Fruit fly (Drosophila melanogaster) whole organism, embryonic: ENCODE measurements around the gene Ythdc1.
A peak's percentile ranks its signal among the peaks of the same experiment; 100 is the strongest.

Source experiments
- Asciz ChIP-seq: fragments of 200-800 bp; sonication (Bioruptor generic); optimal IDR thresholded peaks from 2 replicates; lab custom pipeline; 2017; ENCODE audit warnings: missing biosample characterization, mild to moderate bottlenecking, missing genetic modification characterization, missing genetic modification reagents
- Atf3 ChIP-seq: fragments of 200-800 bp; sonication (Bioruptor generic); optimal IDR thresholded peaks from 3 replicates; lab custom pipeline; 2016; ENCODE audit warnings: missing biosample characterization, missing genetic modification characterization
- CG10274 ChIP-seq: fragments of 200-800 bp; sonication (Bioruptor generic); optimal IDR thresholded peaks from 3 replicates; lab custom pipeline; 2017; ENCODE audit warnings: missing biosample characterization, mild to moderate bottlenecking, missing genetic modification characterization
- CG10979 ChIP-seq: fragments of 200-800 bp; sonication (Bioruptor generic); optimal IDR thresholded peaks from 2 replicates; lab custom pipeline; 2018; ENCODE audit warnings: missing biosample characterization, mild to moderate bottlenecking, missing genetic modification characterization, moderate library complexity
- CG14860 ChIP-seq: fragments of 200-800 bp; sonication (Bioruptor generic); IDR thresholded peaks from 3 replicates; pipeline ENCODE4 v1.3.6; 2022; ENCODE audit warnings: missing biosample characterization, missing genetic modification characterization; ENCODE audit not compliant: partially characterized antibody
- CG15011 ChIP-seq: fragments of 200-800 bp; sonication (Bioruptor generic); optimal IDR thresholded peaks from 3 replicates; lab custom pipeline; 2018; ENCODE audit warnings: missing biosample characterization, mild to moderate bottlenecking, missing genetic modification characterization
- CG15073 ChIP-seq: fragments of 200-800 bp; sonication (Bioruptor generic); optimal IDR thresholded peaks from 2 replicates; lab custom pipeline; 2016; ENCODE audit warnings: missing biosample characterization, missing genetic modification characterization
- CG1603 ChIP-seq: fragments of 200-800 bp; sonication (Bioruptor generic); optimal IDR thresholded peaks from 2 replicates; lab custom pipeline; 2019; ENCODE audit warnings: missing biosample characterization, mild to moderate bottlenecking, missing genetic modification characterization, moderate library complexity
- CG16779 ChIP-seq: fragments of 200-800 bp; sonication (Bioruptor generic); IDR thresholded peaks from 2 replicates; pipeline ENCODE4 v1.3.6; 2022; ENCODE audit warnings: missing biosample characterization, missing genetic modification characterization
- CG17829 ChIP-seq: fragments of 200-800 bp; optimal IDR thresholded peaks from 2 replicates; lab custom pipeline; 2019; ENCODE audit warnings: missing biosample characterization, mild to moderate bottlenecking, missing genetic modification characterization, moderate library complexity
- CG18764 ChIP-seq: fragments of 200-800 bp; sonication (Bioruptor generic); optimal IDR thresholded peaks from 3 replicates; lab custom pipeline; 2016; ENCODE audit warnings: missing biosample characterization, missing genetic modification characterization
- CG2202 ChIP-seq: fragments of 200-800 bp; sonication (Bioruptor generic); optimal IDR thresholded peaks from 2 replicates; lab custom pipeline; 2018; ENCODE audit warnings: missing biosample characterization, mild to moderate bottlenecking, missing genetic modification characterization
- CG3065 ChIP-seq: fragments of 200-800 bp; sonication (Bioruptor generic); optimal IDR thresholded peaks from 2 replicates; lab custom pipeline; 2016; ENCODE audit warnings: missing biosample characterization, missing genetic modification characterization
- CG32532 ChIP-seq: fragments of 200-800 bp; sonication (Bioruptor generic); IDR thresholded peaks from 2 replicates; pipeline ENCODE4 v1.3.6; 2022; ENCODE audit warnings: missing biosample characterization, missing genetic modification characterization
- CG6683 ChIP-seq: fragments of 200-800 bp; sonication (Bioruptor generic); optimal IDR thresholded peaks from 2 replicates; lab custom pipeline; 2017; ENCODE audit warnings: missing biosample characterization, mild to moderate bottlenecking, missing genetic modification characterization, missing genetic modification reagents
- CG6813 ChIP-seq: fragments of 200-800 bp; sonication (Bioruptor generic); optimal IDR thresholded peaks from 2 replicates; lab custom pipeline; 2017; ENCODE audit warnings: missing biosample characterization, missing genetic modification characterization, mild to moderate bottlenecking, moderate library complexity, missing genetic modification reagents
- CG8944 ChIP-seq: fragments of 200-800 bp; sonication (Bioruptor generic); optimal IDR thresholded peaks from 3 replicates; lab custom pipeline; 2016; ENCODE audit warnings: missing biosample characterization, missing genetic modification characterization
- CkIIα-i1 ChIP-seq: fragments of 200-800 bp; sonication (Bioruptor generic); IDR thresholded peaks from 2 replicates; pipeline ENCODE4 v1.3.6; 2022; ENCODE audit warnings: missing biosample characterization, missing genetic modification characterization
- CrebB ChIP-seq: fragments of 200-800 bp; sonication (Bioruptor generic); optimal IDR thresholded peaks from 3 replicates; lab custom pipeline; 2018; ENCODE audit warnings: missing biosample characterization, mild to moderate bottlenecking, missing genetic modification characterization
- HmgZ ChIP-seq: fragments of 200-800 bp; sonication (Bioruptor generic); optimal IDR thresholded peaks from 2 replicates; lab custom pipeline; 2018; ENCODE audit warnings: missing biosample characterization, mild to moderate bottlenecking, missing genetic modification characterization
- Med ChIP-seq: fragments of 200-800 bp; sonication (Bioruptor generic); peaks from one replicate; lab custom pipeline; 2016; ENCODE audit warnings: missing biosample characterization, missing genetic modification characterization, mild to moderate bottlenecking, inconsistent platforms, moderate library complexity
- Nf-YB ChIP-seq: fragments of 200-800 bp; sonication (Bioruptor generic); optimal IDR thresholded peaks from 3 replicates; lab custom pipeline; 2019; ENCODE audit warnings: missing biosample characterization, mild to moderate bottlenecking, missing genetic modification characterization, moderate library complexity
- Sin3A ChIP-seq: fragments of >200 bp; optimal IDR thresholded peaks from 2 replicates; lab custom pipeline; 2018
- Xbp1 ChIP-seq: fragments of 200-800 bp; sonication (Bioruptor generic); optimal IDR thresholded peaks from 3 replicates; lab custom pipeline; 2016; ENCODE audit warnings: missing biosample characterization, mild to moderate bottlenecking, missing genetic modification characterization
- ara ChIP-seq: fragments of 200-800 bp; sonication (Bioruptor generic); IDR thresholded peaks from 2 replicates; pipeline ENCODE4 v1.3.6; 2022; ENCODE audit warnings: missing biosample characterization, missing genetic modification characterization
- ash1 ChIP-seq: fragments of 200-800 bp; sonication (Bioruptor generic); optimal IDR thresholded peaks from 2 replicates; lab custom pipeline; 2018; ENCODE audit warnings: missing biosample characterization, mild to moderate bottlenecking, missing genetic modification characterization
- ato ChIP-seq: fragments of 200-800 bp; sonication (Bioruptor generic); IDR thresholded peaks from 2 replicates; pipeline ENCODE4 v1.3.6; 2022; ENCODE audit warnings: missing biosample characterization, missing genetic modification characterization; ENCODE audit not compliant: partially characterized antibody
- bsh ChIP-seq, 2 experiments: fragments of 200-800 bp; sonication (Bioruptor generic); optimal IDR thresholded peaks; 2 replicates each; lab custom pipeline; 2017 to 2018; ENCODE audit warnings: mild to moderate bottlenecking in 2 of 2, missing biosample characterization in 2 of 2, missing genetic modification characterization in 2 of 2, moderate library complexity in 1 of 2
- chif ChIP-seq, 2 experiments: fragments of 200-800 bp; sonication (Bioruptor generic); optimal IDR thresholded peaks; 3 replicates each; lab custom pipeline; 2016; ENCODE audit warnings: missing biosample characterization in 2 of 2, missing genetic modification characterization in 2 of 2
- chinmo ChIP-seq: fragments of 200-800 bp; sonication (Bioruptor generic); IDR thresholded peaks from 4 replicates; pipeline ENCODE4 v1.3.6; 2022; ENCODE audit warnings: missing biosample characterization, missing genetic modification characterization; ENCODE audit not compliant: partially characterized antibody
- chm ChIP-seq: fragments of 200-800 bp; sonication (Bioruptor generic); IDR thresholded peaks from 2 replicates; pipeline ENCODE4 v1.3.6; 2022; ENCODE audit warnings: missing biosample characterization, missing genetic modification characterization
- ci ChIP-seq: fragments of 200-800 bp; sonication (Bioruptor generic); IDR thresholded peaks from 3 replicates; pipeline ENCODE4 v1.3.6; 2022; ENCODE audit warnings: missing biosample characterization, missing genetic modification characterization
- crol ChIP-seq: fragments of 200-800 bp; sonication (Bioruptor generic); IDR thresholded peaks from 2 replicates; pipeline ENCODE4 v1.3.6; 2022; ENCODE audit warnings: missing biosample characterization, missing genetic modification characterization
- exex ChIP-seq: fragments of 200-800 bp; sonication (Bioruptor generic); optimal IDR thresholded peaks from 4 replicates; lab custom pipeline; 2018; ENCODE audit warnings: missing biosample characterization, mild to moderate bottlenecking, missing genetic modification characterization, moderate library complexity
- grn ChIP-seq: fragments of 200-800 bp; sonication (Bioruptor generic); optimal IDR thresholded peaks from 3 replicates; lab custom pipeline; 2017; ENCODE audit warnings: missing biosample characterization, missing genetic modification characterization
- her ChIP-seq: fragments of 200-800 bp; sonication (Bioruptor generic); optimal IDR thresholded peaks from 2 replicates; lab custom pipeline; 2016; ENCODE audit warnings: missing biosample characterization, missing genetic modification characterization
- jumu ChIP-seq: fragments of 200-800 bp; sonication (Bioruptor generic); optimal IDR thresholded peaks from 3 replicates; lab custom pipeline; 2016; ENCODE audit warnings: missing biosample characterization, missing genetic modification characterization
- kah ChIP-seq: fragments of 200-800 bp; sonication (Bioruptor generic); optimal IDR thresholded peaks from 2 replicates; lab custom pipeline; 2018; ENCODE audit warnings: missing biosample characterization, mild to moderate bottlenecking, missing genetic modification characterization
- lilli ChIP-seq: fragments of 200-800 bp; sonication (Bioruptor generic); optimal IDR thresholded peaks from 3 replicates; lab custom pipeline; 2016; ENCODE audit warnings: missing biosample characterization, missing genetic modification characterization
- nerfin-1 ChIP-seq: fragments of 200-800 bp; sonication (Bioruptor generic); optimal IDR thresholded peaks from 3 replicates; lab custom pipeline; 2019; ENCODE audit warnings: missing biosample characterization, mild to moderate bottlenecking, missing genetic modification characterization, moderate library complexity
- prd ChIP-seq, 3 experiments: fragments of >200 bp in 2 of 3; fragments of 200-800 bp in 1 of 3; sonication (Bioruptor generic) in 1 of 3; optimal IDR thresholded peaks in 2 of 3; IDR thresholded peaks in 1 of 3; 2 replicates in 2 of 3; 3 replicates in 1 of 3; pipeline versions ENCODE4 v1.3.6 to Lab custom; 2017 to 2022; ENCODE audit warnings: missing biosample characterization in 1 of 3, missing genetic modification characterization in 1 of 3
- repo ChIP-seq: fragments of 200-800 bp; sonication (Bioruptor generic); optimal IDR thresholded peaks from 2 replicates; lab custom pipeline; 2016; ENCODE audit warnings: missing biosample characterization, missing genetic modification characterization
- sd ChIP-seq: fragments of 200-800 bp; sonication (Bioruptor generic); optimal IDR thresholded peaks from 3 replicates; lab custom pipeline; 2018; ENCODE audit warnings: missing biosample characterization, mild to moderate bottlenecking, missing genetic modification characterization, moderate library complexity
- sens ChIP-seq: fragments of 200-800 bp; sonication (Bioruptor generic); peaks from one replicate; lab custom pipeline; 2016; ENCODE audit warnings: missing biosample characterization, missing genetic modification characterization
- stc ChIP-seq: fragments of 200-800 bp; sonication (Bioruptor generic); IDR thresholded peaks from 2 replicates; pipeline ENCODE4 v1.3.6; 2022; ENCODE audit warnings: missing biosample characterization, missing genetic modification characterization
- tll ChIP-seq, 2 experiments: fragments of 200-800 bp in 1 of 2; fragments of >200 bp in 1 of 2; sonication (Bioruptor generic) in 1 of 2; optimal IDR thresholded peaks; 2 replicates each; lab custom pipeline; 2017 to 2019; ENCODE audit warnings: missing biosample characterization in 2 of 2, missing genetic modification characterization in 2 of 2, mild to moderate bottlenecking in 1 of 2, moderate library complexity in 1 of 2
- trem ChIP-seq: fragments of 200-800 bp; optimal IDR thresholded peaks from 3 replicates; lab custom pipeline; 2019; ENCODE audit warnings: missing biosample characterization, mild to moderate bottlenecking, missing genetic modification characterization, moderate library complexity
- unpg ChIP-seq: fragments of 200-800 bp; sonication (Bioruptor generic); optimal IDR thresholded peaks from 3 replicates; lab custom pipeline; 2018; ENCODE audit warnings: missing biosample characterization, mild to moderate bottlenecking, missing genetic modification characterization, moderate library complexity
- yki ChIP-seq: fragments of >200 bp; optimal IDR thresholded peaks from 3 replicates; lab custom pipeline; 2018
- z ChIP-seq: fragments of 200-800 bp; sonication (Bioruptor generic); IDR thresholded peaks from 3 replicates; pipeline ENCODE4 v1.3.6; 2022; ENCODE audit warnings: missing biosample characterization, missing genetic modification characterization

Gene Ythdc1

DNA sequence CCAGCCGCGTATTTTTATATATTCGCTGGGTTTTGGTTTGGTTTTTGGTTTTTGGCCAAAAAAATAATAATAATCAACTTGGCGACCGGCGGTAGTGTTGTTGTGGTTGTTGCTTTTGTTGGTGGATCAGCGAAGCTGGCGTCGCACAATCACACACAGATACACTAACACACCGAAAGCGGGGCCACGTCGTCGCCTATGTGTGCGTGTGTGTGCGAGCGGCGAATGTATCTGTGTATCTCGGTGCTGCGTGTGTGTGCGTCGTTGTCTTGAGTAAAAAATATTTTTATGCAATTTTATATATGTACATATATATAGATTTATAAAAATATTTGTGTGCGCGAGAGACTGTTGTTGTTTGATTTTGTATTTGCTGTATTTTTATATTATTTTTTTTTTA lies 43.1 kb upstream of the Ythdc1 start (continued):
- TF ChIP-seq kah (GFP tag; lab: Kevin White, UChicago) (no peak), repo (no peak), CrebB (tag; lab: Kevin White, UChicago) (no peak), chif (GFP tag; optimal IDR thresholded peaks at IDR 0.05; lab: Kevin White, UChicago) (no peak), jumu (no peak), CG16779 (GFP tag; lab: Robert Waterston, UW) (no peak), CG17829 (tag; lab: Kevin White, UChicago) (no peak), her (GFP tag; lab: Kevin White, UChicago) (no peak), yki (lab: Kevin White, UChicago) (no peak), CG8944 (GFP tag; lab: Kevin White, UChicago) (no peak), sd (peak; percentile 50), CG18764 (GFP tag; lab: Kevin White, UChicago) (no peak), Xbp1 (GFP tag; lab: Kevin White, UChicago) (peak; percentile 52), unpg (GFP tag; lab: Kevin White, UChicago) (peak; percentile 11), crol (GFP tag; lab: Robert Waterston, UW) (0 out of 2 replicates have a peak, but pooled peaks have one; percentile 27), CG15011 (no peak), Nf-YB (GFP tag; lab: Kevin White, UChicago) (no peak), nerfin-1 (tag; lab: Kevin White, UChicago) (no peak), ato (GFP tag; lab: Robert Waterston, UW) (no peak), lilli (GFP tag; lab: Kevin White, UChicago) (no peak), HmgZ (tag; lab: Kevin White, UChicago) (peak; percentile 26), ash1 (GFP tag; lab: Kevin White, UChicago) (peak; percentile 57), CkIIα-i1 (GFP tag; lab: Robert Waterston, UW) (no peak), CG6683 (GFP tag; lab: Kevin White, UChicago) (no peak), CG2202 (tag; lab: Kevin White, UChicago) (no peak), CG10979 (tag; lab: Kevin White, UChicago) (no peak), prd (optimal IDR thresholded peaks at IDR 0.05; lab: Kevin White, UChicago) (no peak), prd (GFP tag; IDR thresholded peaks at IDR 0.05; lab: Robert Waterston, UW) (no peak), CG3065 (no peak), bsh (GFP tag; optimal IDR thresholded peaks at IDR 0.05; lab: Kevin White, UChicago) (no peak), z (GFP tag; lab: Robert Waterston, UW) (peak; percentile 59; the same call in 2 of the 3 replicates), CG15073 (GFP tag; lab: Kevin White, UChicago) (no peak), Sin3A (no peak), trem (tag; lab: Kevin White, UChicago) (no peak)
- TF ChIP-seq, all 482 proteins: peak for 25

DNA sequence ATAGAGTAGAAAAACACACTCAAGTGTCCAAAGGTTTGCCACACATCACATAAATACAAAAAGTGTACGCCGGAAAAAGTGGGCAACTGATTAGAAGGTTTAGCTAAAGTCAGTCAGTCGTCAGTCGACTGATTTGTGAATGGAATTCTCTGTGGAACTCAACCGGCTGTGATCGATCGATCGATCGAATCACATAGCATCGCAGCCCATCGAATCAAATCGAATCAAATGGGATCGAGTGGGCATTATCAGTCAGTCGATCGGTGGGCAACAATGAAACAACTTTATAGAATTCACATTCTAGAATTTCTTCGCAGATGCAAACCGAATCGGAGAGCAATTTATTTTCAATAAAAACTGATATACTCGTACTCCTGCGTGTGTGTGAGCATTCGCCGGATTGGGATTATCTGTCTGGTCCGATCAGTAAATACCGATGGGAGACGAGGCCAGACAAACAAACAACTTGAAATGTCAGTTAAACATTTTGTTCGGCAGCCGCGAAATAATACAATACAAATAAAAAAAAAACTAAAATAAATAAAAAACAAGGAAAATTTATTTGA lies 41.7 kb upstream of the Ythdc1 start:
- TF ChIP-seq sens (peak; percentile 66), exex (peak; percentile 1), ci (GFP tag; lab: Robert Waterston, UW) (peak; percentile 20; the same call in 1 of the 3 replicates), chm (GFP tag; lab: Robert Waterston, UW) (peak; percentile 63), sd (peak; percentile 28), CG1603 (tag; lab: Kevin White, UChicago) (peak; percentile 1), tll (GFP tag; optimal IDR thresholded peaks at IDR 0.05; lab: Kevin White, UChicago) (peak in 1 of 2 experiments; percentile 27), stc (GFP tag; lab: Robert Waterston, UW) (peak; percentile 7; the same call in 1 of the 2 replicates), CG14860 (no peak), Med (GFP tag; lab: Kevin White, UChicago) (peak; percentile 20), chinmo (peak; percentile 68; the same call in 1 of the 4 replicates), CG6813 (GFP tag; lab: Kevin White, UChicago) (peak; percentile 11), ara (GFP tag; lab: Robert Waterston, UW) (peak; percentile 45; the same call in 1 of the 2 replicates), CG10274 (peak; percentile 69), Asciz (GFP tag; lab: Kevin White, UChicago) (peak; percentile 37), CG32532 (GFP tag; lab: Robert Waterston, UW) (0 out of 2 replicates have a peak, but pooled peaks have one; percentile 5), grn (peak; percentile 83), Atf3 (GFP tag; lab: Kevin White, UChicago) (no peak)
